Fruit fly (Drosophila melanogaster): Measurements from ENCODE around the gene CG5421.

The CG5421 gene

dm6 chr2L:12493101-12493770, 45.3 kb upstream of the CG5421 start (continued):
- TF ChIP-seq CG6854 (GFP tag; optimal IDR thresholded peaks at IDR 0.05), result no peak
- no peak for TF ChIP-seq H15 (GFP tag; IDR thresholded peaks at IDR 0.05)
- no peak for TF ChIP-seq CG18262 (tag; optimal IDR thresholded peaks at IDR 0.05)
- TF ChIP-seq MBD-R2 (GFP tag; IDR thresholded peaks at IDR 0.05), result no peak
- TF ChIP-seq tio (GFP tag; optimal IDR thresholded peaks at IDR 0.05), result no peak
- TF ChIP-seq Gsc (GFP tag; IDR thresholded peaks at IDR 0.05), result no peak
- peak; percentile 54; the same call in 1 of the 3 replicates for TF ChIP-seq otp (GFP tag; IDR thresholded peaks at IDR 0.05)
- peak; percentile 60 for TF ChIP-seq CG12769 (tag; optimal IDR thresholded peaks at IDR 0.05)
- TF ChIP-seq CG31441 (GFP tag; IDR thresholded peaks at IDR 0.05), result no peak
- TF ChIP-seq p53 (GFP tag; optimal IDR thresholded peaks at IDR 0.05), result no peak
- no peak for TF ChIP-seq NC2α (GFP tag; optimal IDR thresholded peaks at IDR 0.05)
- TF ChIP-seq CG17385 (GFP tag; optimal IDR thresholded peaks at IDR 0.05), result peak; percentile 33
- no peak for TF ChIP-seq NfI (GFP tag; optimal IDR thresholded peaks at IDR 0.05)
- TF ChIP-seq danr (GFP tag; IDR thresholded peaks at IDR 0.05), result no peak
- no peak for TF ChIP-seq Doc2 (GFP tag; IDR thresholded peaks at IDR 0.05)
- no peak for TF ChIP-seq CG15696 (tag; optimal IDR thresholded peaks at IDR 0.05)
- no peak for TF ChIP-seq Meics (GFP tag; optimal IDR thresholded peaks at IDR 0.05)
- TF ChIP-seq Ets65A (GFP tag), result peak; percentile 53
- TF ChIP-seq CG10431 (GFP tag; optimal IDR thresholded peaks at IDR 0.05), result peak; percentile 24
- no peak for TF ChIP-seq pum (GFP tag; optimal IDR thresholded peaks at IDR 0.05)
- no peak for TF ChIP-seq croc (GFP tag; conservative IDR thresholded peaks at IDR 0.05)
- no peak for TF ChIP-seq CG2129 (GFP tag; IDR thresholded peaks at IDR 0.05; ENCODE audit: partially characterized antibody)
- TF ChIP-seq ems (GFP tag; optimal IDR thresholded peaks at IDR 0.05), result no peak
- TF ChIP-seq tin (GFP tag; optimal IDR thresholded peaks at IDR 0.05), result no peak
- no peak for TF ChIP-seq Ada2b (GFP tag; IDR thresholded peaks at IDR 0.05)
- no peak for TF ChIP-seq CG33557 (GFP tag; optimal IDR thresholded peaks at IDR 0.05)
- no peak for TF ChIP-seq Sin3A (optimal IDR thresholded peaks at IDR 0.05)
- no peak for TF ChIP-seq CG8290 (GFP tag; optimal IDR thresholded peaks at IDR 0.05)
- peak in 1 of 2 experiments; percentile 16 for TF ChIP-seq CG8290 (tag; optimal IDR thresholded peaks at IDR 0.05)
- TF ChIP-seq gce (GFP tag; IDR thresholded peaks at IDR 0.05), result no peak
- peak; percentile 25 for TF ChIP-seq CHES-1-like (GFP tag; optimal IDR thresholded peaks at IDR 0.05)
- no peak for TF ChIP-seq CG7839 (tag; optimal IDR thresholded peaks at IDR 0.05)
- no peak for TF ChIP-seq cas (GFP tag; IDR thresholded peaks at IDR 0.05)
- no peak for TF ChIP-seq Dll (GFP tag; IDR thresholded peaks at IDR 0.05; ENCODE audit: partially characterized antibody)
- TF ChIP-seq CG7745 (tag; optimal IDR thresholded peaks at IDR 0.05), result no peak
- no peak for TF ChIP-seq CG43689 (GFP tag; IDR thresholded peaks at IDR 0.05)
- no peak for TF ChIP-seq ara (GFP tag; IDR thresholded peaks at IDR 0.05)
- no peak for TF ChIP-seq CG3838 (GFP tag; optimal IDR thresholded peaks at IDR 0.05)
- no peak for TF ChIP-seq Chrac-16 (GFP tag; optimal IDR thresholded peaks at IDR 0.05)
- TF ChIP-seq CG2202 (tag; optimal IDR thresholded peaks at IDR 0.05), result no peak
- TF ChIP-seq run (tag; optimal IDR thresholded peaks at IDR 0.05), result no peak
- TF ChIP-seq nerfin-1 (tag; optimal IDR thresholded peaks at IDR 0.05), result no peak
- TF ChIP-seq lilli (GFP tag; optimal IDR thresholded peaks at IDR 0.05), result peak; percentile 1
- TF ChIP-seq disco-r (GFP tag; optimal IDR thresholded peaks at IDR 0.05), result no peak
- no peak for TF ChIP-seq Fer1 (GFP tag; optimal IDR thresholded peaks at IDR 0.05)
- no peak for TF ChIP-seq salm (tag; optimal IDR thresholded peaks at IDR 0.05)
- TF ChIP-seq CG13775 (GFP tag; optimal IDR thresholded peaks at IDR 0.05), result no peak
- TF ChIP-seq CG12942 (GFP tag; optimal IDR thresholded peaks at IDR 0.05), result no peak
- no peak for TF ChIP-seq Ravus (GFP tag; IDR thresholded peaks at IDR 0.05)
- no peak for TF ChIP-seq CG4328 (GFP tag; optimal IDR thresholded peaks at IDR 0.05)
- peak; percentile 23 for TF ChIP-seq CG15514 (GFP tag; optimal IDR thresholded peaks at IDR 0.05)
- TF ChIP-seq az2 (GFP tag; optimal IDR thresholded peaks at IDR 0.05), result no peak

Data from whole organism, embryonic.